Worm (Caenorhabditis elegans) whole organism, young adult: ENCODE data around the gene C54D10.4.

Experiments
- B0019.2 ChIP-seq: fragments of 200-800 bp; sonication (Bioruptor generic); conservative IDR thresholded peaks from 2 replicates; pipeline ENCODE4 v1.3.6; 2022; ENCODE audit warnings: missing genetic modification reagents, missing genetic modification characterization, missing compliant biosample characterization
- F37B4.10 ChIP-seq: fragments of 200-800 bp; sonication (Bioruptor generic); IDR thresholded peaks from 2 replicates; pipeline ENCODE4 v1.3.6; 2022; ENCODE audit warnings: missing genetic modification characterization, missing compliant biosample characterization
- F49E8.2 ChIP-seq: sonication (generic microtip); optimal IDR thresholded peaks from 3 replicates; lab custom pipeline; 2017; ENCODE audit warnings: missing genetic modification characterization, mild to moderate bottlenecking, missing compliant biosample characterization, antibody characterized with exemption, moderate library complexity; ENCODE audit not compliant: insufficient read depth
- F52B5.7 ChIP-seq: sonication (generic microtip); optimal IDR thresholded peaks from 2 replicates; lab custom pipeline; 2016; ENCODE audit warnings: mild to moderate bottlenecking, missing genetic modification characterization, missing compliant biosample characterization
- K11D2.4 ChIP-seq: fragments of 200-800 bp; sonication (Bioruptor generic); IDR thresholded peaks from 2 replicates; pipeline ENCODE4 v1.3.6; 2022; ENCODE audit warnings: missing genetic modification reagents, missing genetic modification characterization, missing compliant biosample characterization
- T07F8.4 ChIP-seq: sonication (generic microtip); optimal IDR thresholded peaks from 2 replicates; lab custom pipeline; 2016; ENCODE audit warnings: mild to moderate bottlenecking, missing genetic modification characterization, moderate library complexity, missing compliant biosample characterization
- Y53F4B.3 ChIP-seq: fragments of 200-800 bp; sonication (Bioruptor generic); IDR thresholded peaks from 2 replicates; pipeline ENCODE4 v1.3.6; 2022; ENCODE audit warnings: missing genetic modification reagents, missing genetic modification characterization, missing compliant biosample characterization
- Y53G8AR.9 ChIP-seq: fragments of 200-800 bp; sonication (Bioruptor generic); conservative IDR thresholded peaks from 2 replicates; pipeline ENCODE4 v1.3.6; 2022; ENCODE audit warnings: missing genetic modification reagents, missing genetic modification characterization, missing compliant biosample characterization
- aptf-2 ChIP-seq: fragments of 200-800 bp; sonication (Bioruptor generic); conservative IDR thresholded peaks from 2 replicates; pipeline ENCODE4 v1.3.6; 2022; ENCODE audit warnings: missing genetic modification reagents, missing genetic modification characterization, missing compliant biosample characterization
- athp-1 ChIP-seq: sonication (generic microtip); optimal IDR thresholded peaks from 2 replicates; lab custom pipeline; 2017; ENCODE audit warnings: mild to moderate bottlenecking, missing genetic modification characterization, missing compliant biosample characterization
- attf-3 ChIP-seq: fragments of 200-800 bp; sonication (Bioruptor generic); conservative IDR thresholded peaks from 2 replicates; pipeline ENCODE4 v1.3.6; 2022; ENCODE audit warnings: missing genetic modification reagents, missing genetic modification characterization, missing compliant biosample characterization
- attf-5 ChIP-seq: fragments of 200-800 bp; sonication (Bioruptor generic); optimal IDR thresholded peaks from 2 replicates; lab custom pipeline; 2018; ENCODE audit warnings: mild to moderate bottlenecking, missing genetic modification characterization, missing compliant biosample characterization
- attf-6 ChIP-seq: fragments of 200-800 bp; sonication (Bioruptor generic); IDR thresholded peaks from 2 replicates; pipeline ENCODE4 v1.3.6; 2022; ENCODE audit warnings: missing genetic modification reagents, missing genetic modification characterization, missing compliant biosample characterization
- cebp-2 ChIP-seq: fragments of 200-800 bp; sonication (Bioruptor generic); IDR thresholded peaks from 2 replicates; pipeline ENCODE4 v1.3.6; 2022; ENCODE audit warnings: missing genetic modification characterization, missing compliant biosample characterization
- ceh-100 ChIP-seq: fragments of 200-800 bp; sonication (Bioruptor generic); IDR thresholded peaks from 2 replicates; pipeline ENCODE4 v1.3.6; 2022; ENCODE audit warnings: missing genetic modification reagents, missing genetic modification characterization, missing compliant biosample characterization
- ceh-91 ChIP-seq: fragments of 200-800 bp; sonication (Bioruptor generic); IDR thresholded peaks from 2 replicates; pipeline ENCODE4 v1.3.6; 2022; ENCODE audit warnings: missing genetic modification reagents, missing genetic modification characterization, missing compliant biosample characterization
- dox-1 ChIP-seq: fragments of 200-800 bp; sonication (Bioruptor generic); IDR thresholded peaks from 2 replicates; pipeline ENCODE4 v1.3.6; 2022; ENCODE audit warnings: missing genetic modification reagents, missing genetic modification characterization, missing compliant biosample characterization
- egl-44 ChIP-seq: fragments of 200-800 bp; sonication (Bioruptor generic); IDR thresholded peaks from 2 replicates; pipeline ENCODE4 v1.3.6; 2022; ENCODE audit warnings: missing genetic modification reagents, missing genetic modification characterization, missing compliant biosample characterization
- egrh-3 ChIP-seq: fragments of 200-800 bp; sonication (Bioruptor generic); IDR thresholded peaks from 2 replicates; pipeline ENCODE4 v1.3.6; 2022; ENCODE audit warnings: missing genetic modification reagents, missing genetic modification characterization, missing compliant biosample characterization
- ekl-4 ChIP-seq: fragments of 200-800 bp; sonication (Bioruptor generic); IDR thresholded peaks from 2 replicates; pipeline ENCODE4 v1.3.6; 2022; ENCODE audit warnings: missing genetic modification reagents, missing genetic modification characterization, missing compliant biosample characterization
- gei-17 ChIP-seq: fragments of 200-800 bp; sonication (Bioruptor generic); optimal IDR thresholded peaks from 2 replicates; lab custom pipeline; 2018; ENCODE audit warnings: mild to moderate bottlenecking, missing genetic modification characterization, missing compliant biosample characterization
- him-1 ChIP-seq: sonication (generic microtip); optimal IDR thresholded peaks from 2 replicates; lab custom pipeline; 2016; ENCODE audit warnings: missing genotype, missing genetic modification reagents, missing genetic modification characterization, missing compliant biosample characterization
- hlh-12 ChIP-seq: sonication (generic microtip); optimal IDR thresholded peaks from 2 replicates; lab custom pipeline; 2016; ENCODE audit warnings: missing genetic modification characterization, missing compliant biosample characterization
- hlh-26 ChIP-seq: fragments of 200-800 bp; sonication (Bioruptor generic); conservative IDR thresholded peaks from 2 replicates; pipeline ENCODE4 v1.3.6; 2022; ENCODE audit warnings: missing genetic modification reagents, missing genetic modification characterization, missing compliant biosample characterization
- hrde-1 ChIP-seq: sonication (generic microtip); optimal IDR thresholded peaks from 2 replicates; lab custom pipeline; 2016; ENCODE audit warnings: missing genetic modification characterization, mild to moderate bottlenecking, missing compliant biosample characterization, moderate library complexity, missing genotype, missing genetic modification reagents, borderline replicate concordance
- hsf-1 ChIP-seq: fragments of 200-800 bp; sonication (Bioruptor generic); IDR thresholded peaks from 2 replicates; pipeline ENCODE4 v1.3.6; 2022; ENCODE audit warnings: missing genetic modification reagents, missing genetic modification characterization, missing compliant biosample characterization
- lir-1 ChIP-seq: fragments of 200-800 bp; sonication (Bioruptor generic); conservative IDR thresholded peaks from 2 replicates; pipeline ENCODE4 v1.3.6; 2022; ENCODE audit warnings: missing genetic modification reagents, missing genetic modification characterization, missing compliant biosample characterization
- madf-10 ChIP-seq: sonication (generic microtip); optimal IDR thresholded peaks from 2 replicates; lab custom pipeline; 2016; ENCODE audit warnings: mild to moderate bottlenecking, missing genetic modification characterization, missing compliant biosample characterization
- sdz-38 ChIP-seq: sonication (generic microtip); optimal IDR thresholded peaks from 2 replicates; lab custom pipeline; 2016; ENCODE audit warnings: missing genotype, missing genetic modification characterization, missing compliant biosample characterization
- sptf-2 ChIP-seq: fragments of 200-800 bp; sonication (Bioruptor generic); optimal IDR thresholded peaks from 2 replicates; lab custom pipeline; 2018; ENCODE audit warnings: mild to moderate bottlenecking, missing genetic modification characterization, missing compliant biosample characterization
- tbp1 ChIP-seq: fragments of 200-800 bp; sonication (Bioruptor generic); optimal IDR thresholded peaks from 2 replicates; lab custom pipeline; 2018; ENCODE audit warnings: mild to moderate bottlenecking, missing genetic modification characterization, missing compliant biosample characterization
- xnd-1 ChIP-seq: sonication (generic microtip); optimal IDR thresholded peaks from 2 replicates; lab custom pipeline; 2016; ENCODE audit warnings: missing genotype, missing genetic modification reagents, missing genetic modification characterization, missing compliant biosample characterization
- zim-3 ChIP-seq: sonication (generic microtip); optimal IDR thresholded peaks from 2 replicates; lab custom pipeline; 2017; ENCODE audit warnings: mild to moderate bottlenecking, missing genetic modification characterization, moderate library complexity, missing compliant biosample characterization
- ztf-18 ChIP-seq: sonication (generic microtip); optimal IDR thresholded peaks from 2 replicates; lab custom pipeline; 2016; ENCODE audit warnings: missing genotype, mild to moderate bottlenecking, missing genetic modification characterization, missing compliant biosample characterization
- ztf-22 ChIP-seq: fragments of 200-800 bp; sonication (Bioruptor generic); optimal IDR thresholded peaks from 2 replicates; lab custom pipeline; 2018; ENCODE audit warnings: mild to moderate bottlenecking, missing genetic modification characterization, moderate library complexity, missing compliant biosample characterization
- ztf-25 ChIP-seq: fragments of 200-800 bp; sonication (Bioruptor generic); IDR thresholded peaks from 2 replicates; pipeline ENCODE4 v1.3.6; 2022; ENCODE audit warnings: missing genetic modification reagents, missing genetic modification characterization, missing compliant biosample characterization
- ztf-26 ChIP-seq: sonication (generic microtip); optimal IDR thresholded peaks from 2 replicates; lab custom pipeline; 2017; ENCODE audit warnings: missing genetic modification characterization, missing compliant biosample characterization

C54D10.4 gene

DNA sequence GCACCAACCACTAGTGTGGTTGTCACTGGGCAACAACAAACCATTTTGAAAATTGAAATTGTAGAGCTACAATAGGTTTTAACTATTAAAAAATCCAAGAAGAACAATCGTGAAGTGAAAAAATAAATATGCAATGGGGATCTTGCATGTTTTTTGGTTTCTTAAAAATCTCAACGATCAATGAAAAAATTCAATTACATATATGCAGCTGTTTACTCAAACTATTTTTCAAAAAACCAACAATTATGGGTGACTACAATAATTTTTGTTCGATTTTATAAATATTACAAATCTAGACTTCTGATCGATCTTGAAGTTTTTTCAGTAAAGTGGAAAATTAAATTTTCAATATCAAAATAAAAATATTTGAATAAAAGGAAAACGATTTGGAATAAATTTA lies 12.2 kb downstream of the C54D10.4 start, which contains the start of gene cdr-4:
cdr-4 (minus strand) TSS at position 101 of the 400 bp plus-strand sequence.
- TF ChIP-seq aptf-2 (GFP tag; lab: Robert Waterston, UW) (no peak), ztf-18 (tag; lab: Kevin White, UChicago) (no peak), ceh-91 (no peak), K11D2.4 (GFP tag; lab: Robert Waterston, UW) (no peak), sptf-2 (GFP tag; lab: Kevin White, UChicago) (no peak), ztf-22 (GFP tag; lab: Kevin White, UChicago) (no peak), F52B5.7 (no peak), ekl-4 (GFP tag; lab: Robert Waterston, UW) (no peak), T07F8.4 (tag; lab: Kevin White, UChicago) (no peak), hlh-12 (tag; lab: Kevin White, UChicago) (no peak), F49E8.2 (no peak), ztf-26 (tag; lab: Kevin White, UChicago) (no peak), dox-1 (GFP tag; lab: Robert Waterston, UW) (no peak), attf-3 (GFP tag; lab: Robert Waterston, UW) (no peak), hrde-1 (no peak), B0019.2 (GFP tag; lab: Robert Waterston, UW) (no peak), Y53F4B.3 (GFP tag; lab: Robert Waterston, UW) (no peak), sdz-38 (tag; lab: Kevin White, UChicago) (no peak)

DNA sequence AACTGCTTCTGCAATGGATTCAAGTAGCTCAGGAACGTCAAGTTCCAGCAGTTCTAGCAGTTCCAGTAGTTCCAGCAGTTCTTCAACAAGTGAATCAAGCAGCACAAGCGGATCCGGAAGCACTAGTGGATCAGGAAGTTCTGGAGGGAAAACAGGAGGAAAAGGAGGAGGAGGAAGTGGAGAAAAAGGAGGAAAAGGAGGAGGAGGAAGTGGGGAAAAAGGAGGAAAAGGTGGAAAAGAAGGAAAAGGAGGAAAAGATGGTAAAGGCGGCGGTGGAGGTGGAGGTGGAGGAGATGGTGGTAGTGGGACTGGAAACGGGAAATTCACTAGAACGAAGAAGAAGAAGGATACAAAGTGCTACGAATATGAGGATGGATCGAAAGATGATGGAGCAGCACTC lies 14.2 kb downstream of the C54D10.4 start:
- TF ChIP-seq gei-17 (GFP tag; lab: Kevin White, UChicago): peak; percentile 20
- TF ChIP-seq tbp1: no peak
- TF ChIP-seq egrh-3 (GFP tag; lab: Robert Waterston, UW): peak; percentile 49
- no peak for TF ChIP-seq lir-1 (GFP tag; lab: Robert Waterston, UW)
- TF ChIP-seq attf-6 (GFP tag; lab: Robert Waterston, UW): no peak
- TF ChIP-seq, all 124 proteins: peak for 2

DNA sequence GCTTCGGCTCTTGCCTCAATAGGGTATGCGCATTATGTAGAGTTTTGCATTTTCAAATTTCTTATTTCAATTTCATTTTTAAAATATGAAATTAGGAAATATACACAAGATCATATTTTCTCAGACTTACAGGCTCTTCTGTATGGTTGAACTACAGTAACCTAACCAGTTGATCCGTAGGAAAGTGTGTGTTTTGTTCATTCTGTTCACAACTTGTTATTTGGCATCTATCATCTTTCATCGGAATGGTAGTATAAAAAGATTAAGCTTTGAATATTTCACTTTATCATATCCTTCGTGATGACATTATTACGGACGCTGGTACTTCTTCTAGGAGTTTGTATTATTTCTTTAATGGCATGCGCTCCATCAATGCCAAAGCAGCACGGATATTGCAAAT lies 14.8 kb downstream of the C54D10.4 start, which contains the start of gene K01D12.10:
K01D12.10 (plus strand) TSS at position 301 of the 400 bp plus-strand sequence.
- TF ChIP-seq Y53G8AR.9 (GFP tag; lab: Robert Waterston, UW) (no peak), F37B4.10 (GFP tag; lab: Robert Waterston, UW) (no peak), hsf-1 (GFP tag; lab: Robert Waterston, UW) (no peak), madf-10 (tag; lab: Kevin White, UChicago) (no peak), egl-44 (GFP tag; lab: Robert Waterston, UW) (no peak), athp-1 (tag; lab: Kevin White, UChicago) (no peak), attf-5 (GFP tag; lab: Kevin White, UChicago) (no peak), ztf-25 (GFP tag; lab: Robert Waterston, UW) (no peak), xnd-1 (no peak), zim-3 (no peak), cebp-2 (GFP tag; lab: Robert Waterston, UW) (no peak), F52B5.7 (no peak), ceh-100 (no peak), hlh-26 (GFP tag; lab: Robert Waterston, UW) (no peak)

DNA sequence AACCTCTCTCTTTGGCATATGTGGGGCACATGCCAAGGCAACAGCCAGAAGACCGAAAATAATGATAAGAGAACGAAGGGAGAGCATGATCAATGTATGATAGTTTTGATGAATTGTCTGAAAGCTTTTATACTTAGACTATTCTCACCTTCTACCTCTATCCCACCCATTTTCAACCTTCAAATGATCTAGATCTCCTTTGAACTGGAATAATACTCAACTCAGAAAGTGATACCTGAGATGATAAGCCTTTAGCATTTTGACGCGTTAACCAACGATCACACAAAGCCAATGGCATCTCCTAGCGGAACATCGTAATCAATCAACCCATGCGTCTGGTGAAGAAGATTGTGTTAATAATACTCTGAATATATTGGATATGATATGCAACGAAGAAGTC lies 16.2 kb downstream of the C54D10.4 start, which contains the start of gene K01D12.9:
K01D12.9 (minus strand) TSS at position 101 of the 400 bp plus-strand sequence.
- TF ChIP-seq him-1: no peak
- TF ChIP-seq, all 124 proteins: peak for 0
